Worm (Caenorhabditis elegans): ENCODE measurements around the gene aexr-1.

DNA sequence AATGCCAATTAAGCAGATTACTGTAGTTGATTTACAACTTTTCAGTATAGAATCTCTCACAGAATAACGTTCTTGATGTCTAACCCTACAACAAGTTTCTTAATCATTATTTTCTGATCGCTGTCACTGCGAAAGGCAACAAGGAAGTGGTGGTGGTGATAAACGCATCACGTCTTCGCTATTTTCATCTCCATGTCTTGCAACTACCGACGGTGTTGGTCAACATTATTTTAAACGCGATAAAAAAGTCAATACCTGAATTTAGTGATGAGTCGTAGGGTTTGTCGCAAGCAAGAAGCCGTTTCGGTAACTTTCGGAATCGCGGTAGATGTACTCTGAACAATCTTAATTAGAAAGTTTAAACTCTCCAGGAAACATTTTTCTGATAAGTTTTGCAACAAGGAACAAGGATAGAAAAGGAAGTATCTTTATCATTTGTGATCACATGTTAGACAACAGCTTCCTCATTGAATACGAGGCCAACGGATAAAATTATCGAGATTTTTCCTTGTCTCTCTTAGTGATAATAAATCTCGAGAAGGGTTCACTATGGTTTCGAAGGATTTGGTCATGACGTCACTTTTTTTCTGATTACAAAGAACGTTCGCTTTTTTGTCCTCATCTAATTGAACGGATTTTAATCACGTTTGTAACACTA, 28.8 kb upstream of the aexr-1 start:
- TF ChIP-seq snpc-4 (tag; optimal IDR thresholded peaks at IDR 0.05) (no peak), ama-1 (optimal IDR thresholded peaks at IDR 0.05) (no peak), fkh-8 (tag; optimal IDR thresholded peaks at IDR 0.05) (no peak), nhr-12 (tag; optimal IDR thresholded peaks at IDR 0.05) (no peak), ztf-11 (tag; optimal IDR thresholded peaks at IDR 0.05) (no peak), dpl-1 (GFP tag; optimal IDR thresholded peaks at IDR 0.05) (no peak), nhr-76 (tag; optimal IDR thresholded peaks at IDR 0.05) (no peak), Y116A8C.19 (tag; optimal IDR thresholded peaks at IDR 0.05; ENCODE audit: borderline replicate concordance) (no peak), pax-3 (tag; optimal IDR thresholded peaks at IDR 0.05) (no peak), pqm-1 (tag; optimal IDR thresholded peaks at IDR 0.05) (no peak)
